Worm (Caenorhabditis elegans) whole organism, late embryonic: ENCODE data around the gene rpm-1.
"Not testable (repeated sequence)": the region's sequence is repeated elsewhere in the genome, so short reads cannot be mapped to it uniquely, and the experiment has no call there.

Experiments used
- C38D4.7 ChIP-seq: fragments of 200-800 bp; sonication (Bioruptor generic); optimal IDR thresholded peaks from 2 replicates; lab custom pipeline; 2018; ENCODE audit warnings: mild to moderate bottlenecking, missing genetic modification characterization, moderate library complexity, missing compliant biosample characterization
- F13H6.1 ChIP-seq: sonication (generic microtip); optimal IDR thresholded peaks from 2 replicates; lab custom pipeline; 2016; ENCODE audit warnings: missing genetic modification characterization, missing compliant biosample characterization
- Y22D7AL.16 ChIP-seq: sonication (generic microtip); optimal IDR thresholded peaks from 2 replicates; lab custom pipeline; 2016; ENCODE audit warnings: missing genetic modification characterization, missing compliant biosample characterization
- ama-1 ChIP-seq: fragments of 150-350 bp; optimal IDR thresholded peaks from 2 replicates; lab custom pipeline; 2014
- ceh-18 ChIP-seq: sonication (generic microtip); optimal IDR thresholded peaks from 2 replicates; lab custom pipeline; 2016; ENCODE audit warnings: missing genetic modification characterization, missing compliant biosample characterization
- ceh-19 ChIP-seq: fragments of 200-800 bp; sonication (Bioruptor generic); optimal IDR thresholded peaks from 2 replicates; lab custom pipeline; 2018; ENCODE audit warnings: mild to moderate bottlenecking, missing genetic modification characterization, missing compliant biosample characterization
- ceh-30 ChIP-seq: fragments of 150-350 bp; optimal IDR thresholded peaks from 2 replicates; lab custom pipeline; 2014; ENCODE audit warnings: missing biosample characterization, missing genetic modification characterization
- ceh-31 ChIP-seq: sonication (generic microtip); optimal IDR thresholded peaks from 2 replicates; lab custom pipeline; 2016; ENCODE audit warnings: missing genetic modification characterization, missing compliant biosample characterization
- ceh-34 ChIP-seq: sonication (generic microtip); optimal IDR thresholded peaks from 2 replicates; lab custom pipeline; 2016; ENCODE audit warnings: mild to moderate bottlenecking, missing genetic modification characterization, missing compliant biosample characterization
- ceh-9 ChIP-seq: sonication (generic microtip); optimal IDR thresholded peaks from 2 replicates; lab custom pipeline; 2016; ENCODE audit warnings: mild to moderate bottlenecking, missing genetic modification characterization, inconsistent platforms, missing compliant biosample characterization
- che-1 ChIP-seq: sonication (generic microtip); optimal IDR thresholded peaks from 2 replicates; lab custom pipeline; 2016; ENCODE audit warnings: mild to moderate bottlenecking, missing genetic modification characterization, missing compliant biosample characterization
- dmd-4 ChIP-seq: sonication (generic microtip); optimal IDR thresholded peaks from 2 replicates; lab custom pipeline; 2016; ENCODE audit warnings: borderline replicate concordance, missing genetic modification characterization, missing compliant biosample characterization
- elt-4 ChIP-seq: sonication (generic microtip); optimal IDR thresholded peaks from 2 replicates; lab custom pipeline; 2016; ENCODE audit warnings: missing genetic modification characterization, missing compliant biosample characterization
- ets-4 ChIP-seq: sonication (generic microtip); optimal IDR thresholded peaks from 2 replicates; lab custom pipeline; 2016; ENCODE audit warnings: missing genetic modification characterization, missing compliant biosample characterization
- eyg-1 ChIP-seq: sonication (generic microtip); optimal IDR thresholded peaks from 2 replicates; lab custom pipeline; 2016; ENCODE audit warnings: missing genotype, missing genetic modification characterization, missing compliant biosample characterization
- fkh-6 ChIP-seq: sonication (generic microtip); optimal IDR thresholded peaks from 2 replicates; lab custom pipeline; 2016; ENCODE audit warnings: missing genetic modification characterization, missing compliant biosample characterization
- hlh-13 ChIP-seq: fragments of 200-800 bp; sonication (Bioruptor generic); optimal IDR thresholded peaks from 2 replicates; lab custom pipeline; 2018; ENCODE audit warnings: mild to moderate bottlenecking, missing genetic modification characterization, missing compliant biosample characterization
- hlh-15 ChIP-seq: sonication (generic microtip); optimal IDR thresholded peaks from 2 replicates; lab custom pipeline; 2016; ENCODE audit warnings: missing genetic modification characterization, missing compliant biosample characterization
- lim-6 ChIP-seq: sonication (generic microtip); optimal IDR thresholded peaks from 2 replicates; lab custom pipeline; 2016; ENCODE audit warnings: missing genetic modification characterization, missing compliant biosample characterization
- nfya-1 ChIP-seq: sonication (generic microtip); optimal IDR thresholded peaks from 2 replicates; lab custom pipeline; 2017; ENCODE audit warnings: missing genetic modification characterization, mild to moderate bottlenecking, missing compliant biosample characterization, antibody characterized with exemption, moderate library complexity
- nhr-11 ChIP-seq: fragments of 150-350 bp; optimal IDR thresholded peaks from 2 replicates; lab custom pipeline; 2014; ENCODE audit warnings: missing biosample characterization, missing genetic modification characterization
- npax-4 ChIP-seq: sonication (generic microtip); optimal IDR thresholded peaks from 2 replicates; lab custom pipeline; 2016; ENCODE audit warnings: missing genetic modification characterization, missing compliant biosample characterization
- pag-3 ChIP-seq: sonication (generic microtip); optimal IDR thresholded peaks from 2 replicates; lab custom pipeline; 2016; ENCODE audit warnings: missing compliant biosample characterization, missing genetic modification characterization, borderline replicate concordance
- pha-2 ChIP-seq: sonication (generic microtip); optimal IDR thresholded peaks from 2 replicates; lab custom pipeline; 2017; ENCODE audit warnings: mild to moderate bottlenecking, missing genetic modification characterization, missing compliant biosample characterization
- pha-4 ChIP-seq: fragments of 150-350 bp; optimal IDR thresholded peaks from 2 replicates; lab custom pipeline; 2018; ENCODE audit warnings: missing biosample characterization, missing genetic modification reagents, missing genetic modification characterization
- ref-2 ChIP-seq: sonication (generic microtip); optimal IDR thresholded peaks from 2 replicates; lab custom pipeline; 2016; ENCODE audit warnings: missing genetic modification characterization, missing compliant biosample characterization
- rnt-1 ChIP-seq: sonication (generic microtip); optimal IDR thresholded peaks from 2 replicates; lab custom pipeline; 2016; ENCODE audit warnings: missing genetic modification characterization, missing compliant biosample characterization
- tbx-2 ChIP-seq: sonication (generic microtip); optimal IDR thresholded peaks from 2 replicates; lab custom pipeline; 2016; ENCODE audit warnings: missing genetic modification characterization, missing compliant biosample characterization
- tbx-7 ChIP-seq: sonication (generic microtip); optimal IDR thresholded peaks from 2 replicates; lab custom pipeline; 2016; ENCODE audit warnings: missing genotype, missing genetic modification characterization, missing compliant biosample characterization
- ttx-3 ChIP-seq: sonication (generic microtip); optimal IDR thresholded peaks from 2 replicates; lab custom pipeline; 2016; ENCODE audit warnings: missing genetic modification reagents, missing genetic modification characterization, missing compliant biosample characterization
- unc-3 ChIP-seq, 2 experiments: fragments of 200-800 bp in 1 of 2; sonication (Bioruptor generic) in 1 of 2; sonication (generic microtip) in 1 of 2; conservative IDR thresholded peaks in 1 of 2; optimal IDR thresholded peaks in 1 of 2; 2 replicates each; pipeline versions ENCODE4 v1.3.6 to Lab custom; 2016 to 2022; ENCODE audit warnings: missing compliant biosample characterization in 2 of 2, missing genetic modification characterization in 2 of 2, missing genetic modification reagents in 1 of 2
- unc-42 ChIP-seq: sonication (generic microtip); optimal IDR thresholded peaks from 2 replicates; lab custom pipeline; 2016; ENCODE audit warnings: missing genotype, missing genetic modification characterization, missing compliant biosample characterization
- unc-86 ChIP-seq: sonication (generic microtip); optimal IDR thresholded peaks from 2 replicates; lab custom pipeline; 2016; ENCODE audit warnings: missing genetic modification characterization, missing compliant biosample characterization
- zip-5 ChIP-seq: sonication (generic microtip); optimal IDR thresholded peaks from 2 replicates; lab custom pipeline; 2016; ENCODE audit warnings: missing genetic modification characterization, missing compliant biosample characterization

rpm-1 gene

ce11 chrV:8819855-8820254 lies at the start of gene rpm-1:
rpm-1 (minus strand) TSS chrV:8819955.
- not testable (repeated sequence) for TF ChIP-seq zip-5; lim-6 (tag; lab: Kevin White, UChicago); fkh-6
- TF ChIP-seq, all 69 proteins: peak for 0; not testable (repeated sequence) for 69

DNA sequence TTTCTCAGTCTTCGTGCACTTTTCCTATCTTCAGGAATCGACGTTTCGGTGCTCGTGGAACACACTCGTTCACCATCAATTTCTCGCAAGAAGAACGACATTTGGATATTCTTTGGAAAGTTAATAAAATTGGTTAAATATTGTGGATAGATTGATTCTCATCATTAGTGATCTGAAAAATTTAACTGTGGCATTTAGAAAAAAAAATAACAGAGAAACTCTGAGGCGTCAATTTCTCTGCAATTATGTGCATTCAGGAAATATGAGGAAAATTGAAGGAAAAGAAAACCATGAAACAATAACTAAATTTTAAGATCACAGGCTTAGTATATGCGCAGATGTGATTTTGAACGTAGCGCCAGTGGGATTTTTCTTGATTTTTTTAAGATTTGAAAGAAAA lies 42.2 kb upstream of the rpm-1 start, which contains the start of gene F07B7.12:
Gene F07B7.12 (minus strand): TSS at position 101 of the 400 bp plus-strand sequence.
- TF ChIP-seq pag-3, elt-4, ceh-34 (tag; lab: Kevin White, UChicago): not testable (repeated sequence)
- TF ChIP-seq, all 69 proteins: peak for 0; not testable (repeated sequence) for 69

DNA sequence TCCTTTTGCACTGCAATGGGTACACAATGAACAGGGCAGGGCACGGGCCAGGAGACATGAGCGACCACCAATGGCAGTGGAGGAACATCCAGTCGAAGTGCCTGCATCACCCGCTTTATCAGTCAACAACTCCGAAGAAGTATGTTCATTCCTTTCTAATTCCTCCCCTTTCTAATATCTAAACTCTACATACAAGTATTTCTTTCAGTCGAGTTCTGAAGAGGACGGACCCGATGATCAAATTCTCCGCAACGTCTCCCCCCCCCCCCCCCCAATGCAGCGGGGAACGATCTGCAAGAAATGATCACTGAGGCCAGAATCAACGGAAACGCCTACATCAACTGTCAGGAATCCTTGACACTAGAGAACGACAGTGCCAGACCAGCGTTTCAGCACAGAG lies 15.6 kb upstream of the rpm-1 start, which contains the start of gene F07B7.7:
Gene F07B7.7 (plus strand): TSS at position 301 of the 400 bp plus-strand sequence.
- TF ChIP-seq hlh-15 (tag; lab: Kevin White, UChicago); tbx-7 (tag; lab: Kevin White, UChicago); npax-4: not testable (repeated sequence)

- TF ChIP-seq ceh-31 (tag; lab: Kevin White, UChicago): peak; percentile 42
- TF ChIP-seq nhr-11 (tag; lab: Kevin White, UChicago): no peak
- no peak for TF ChIP-seq tbx-2 (tag; lab: Kevin White, UChicago)
- no peak for TF ChIP-seq eyg-1 (tag; lab: Kevin White, UChicago)
- TF ChIP-seq unc-42 (tag; lab: Kevin White, UChicago): peak; percentile 91
- no peak for TF ChIP-seq dmd-4 (tag; lab: Kevin White, UChicago)
- TF ChIP-seq, all 69 proteins: peak for 2
Measured at ce11 chrV:8805047-8805446, 14.7 kb downstream of the rpm-1 start.

DNA sequence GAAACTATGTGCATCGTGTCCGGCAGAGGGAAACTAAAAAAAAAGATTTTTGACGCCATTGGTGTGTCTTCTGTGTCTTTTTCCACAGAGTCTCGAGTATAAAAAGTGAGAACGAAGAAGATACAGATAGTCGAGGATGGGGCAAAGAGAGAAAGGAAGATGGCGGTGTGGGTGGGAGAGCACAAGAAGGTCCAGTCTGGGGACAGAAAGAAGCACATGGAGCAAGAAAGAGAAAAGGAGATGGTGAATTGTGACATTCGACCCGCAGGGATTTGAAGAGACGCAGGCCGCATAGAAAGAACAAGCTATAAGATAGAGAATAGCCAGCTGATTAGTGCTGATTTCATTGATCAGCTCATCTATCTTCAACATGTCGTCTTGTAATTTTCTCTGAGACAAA lies 17.5 kb downstream of the rpm-1 start:
- TF ChIP-seq F13H6.1 (tag; lab: Kevin White, UChicago) (no peak), nfya-1 (tag; lab: Kevin White, UChicago) (peak; percentile 17), unc-3 (GFP tag; conservative IDR thresholded peaks at IDR 0.05; lab: Robert Waterston, UW) (no peak), unc-3 (tag; optimal IDR thresholded peaks at IDR 0.05; lab: Kevin White, UChicago) (no peak), ceh-9 (tag; lab: Kevin White, UChicago) (no peak), pha-4 (no peak), ceh-31 (tag; lab: Kevin White, UChicago) (peak; percentile 22), fkh-6 (no peak), ttx-3 (tag; lab: Kevin White, UChicago) (no peak), unc-86 (tag; lab: Kevin White, UChicago) (no peak), C38D4.7 (GFP tag; lab: Kevin White, UChicago) (no peak), rnt-1 (tag; lab: Kevin White, UChicago) (peak; percentile 68), tbx-2 (tag; lab: Kevin White, UChicago) (peak; percentile 15), ref-2 (tag; lab: Kevin White, UChicago) (no peak), ets-4 (tag; lab: Kevin White, UChicago) (no peak), hlh-13 (GFP tag; lab: Kevin White, UChicago) (no peak), ceh-18 (tag; lab: Kevin White, UChicago) (peak; percentile 91), che-1 (tag; lab: Kevin White, UChicago) (no peak), ceh-30 (tag; lab: Kevin White, UChicago) (no peak), pha-2 (no peak), eyg-1 (tag; lab: Kevin White, UChicago) (no peak), Y22D7AL.16 (no peak), ama-1 (no peak), ceh-19 (GFP tag; lab: Kevin White, UChicago) (no peak)
